Fruit fly (Drosophila melanogaster): Measurements from ENCODE around the gene CG34428.

Gene CG34428

DNA sequence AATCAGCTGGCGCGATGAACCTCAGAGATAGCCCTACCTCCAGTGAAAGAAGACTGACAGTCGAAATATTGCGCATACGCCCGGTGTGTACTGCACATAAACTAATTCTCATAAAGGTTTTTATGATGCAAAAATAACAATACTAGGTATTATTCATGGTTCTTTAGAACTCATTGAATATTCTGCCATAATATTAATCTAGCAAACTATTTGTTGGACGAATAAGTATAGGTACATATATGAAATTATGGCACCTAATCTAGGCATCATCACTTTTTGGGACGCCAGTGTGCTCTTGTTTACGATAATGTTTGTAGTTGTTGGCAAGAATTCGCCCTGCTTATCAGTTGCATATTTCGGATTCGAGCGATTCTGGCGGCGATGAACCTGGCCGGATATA lies 39.8 kb upstream of the CG34428 start (continued):
- TF ChIP-seq sob (GFP tag; IDR thresholded peaks at IDR 0.05) (no peak), CG13775 (GFP tag; optimal IDR thresholded peaks at IDR 0.05) (no peak), dpn (GFP tag; optimal IDR thresholded peaks at IDR 0.05) (peak; percentile 25 to 31), jumu (GFP tag; optimal IDR thresholded peaks at IDR 0.05) (peak; percentile 7), CG30403 (GFP tag; optimal IDR thresholded peaks at IDR 0.05) (peak; percentile 20), ewg (GFP tag; optimal IDR thresholded peaks at IDR 0.05) (no peak), ac (GFP tag; optimal IDR thresholded peaks at IDR 0.05) (no peak), CG2129 (GFP tag; IDR thresholded peaks at IDR 0.05; ENCODE audit: partially characterized antibody) (no peak), Nf-YA (GFP tag; IDR thresholded peaks at IDR 0.05) (no peak), ash1 (GFP tag; optimal IDR thresholded peaks at IDR 0.05) (no peak), CG4854 (GFP tag; optimal IDR thresholded peaks at IDR 0.05) (no peak), dm (GFP tag; optimal IDR thresholded peaks at IDR 0.05) (no peak), CG11247 (GFP tag; IDR thresholded peaks at IDR 0.05) (0 out of 2 replicates have a peak, but pooled peaks have one; percentile 33), schlank (tag; optimal IDR thresholded peaks at IDR 0.05) (peak; percentile 5), wor (GFP tag; IDR thresholded peaks at IDR 0.05) (no peak), unpg (GFP tag; optimal IDR thresholded peaks at IDR 0.05) (peak; percentile 23), zf30C (GFP tag; optimal IDR thresholded peaks at IDR 0.05) (no peak), pnt (GFP tag; optimal IDR thresholded peaks at IDR 0.05) (no peak), pros (GFP tag; optimal IDR thresholded peaks at IDR 0.05) (no peak), br (optimal IDR thresholded peaks at IDR 0.05) (no peak), dimm (GFP tag; IDR thresholded peaks at IDR 0.05) (no peak), CG17612 (GFP tag; IDR thresholded peaks at IDR 0.05) (no peak), CG17829 (tag; optimal IDR thresholded peaks at IDR 0.05) (no peak), Hey (tag; optimal IDR thresholded peaks at IDR 0.05) (no peak), CG11560 (tag; IDR thresholded peaks at IDR 0.05) (no peak), Xrp1 (GFP tag; IDR thresholded peaks at IDR 0.05) (no peak), CG12391 (tag; optimal IDR thresholded peaks at IDR 0.05) (no peak), MTF-1 (GFP tag; optimal IDR thresholded peaks at IDR 0.05; ENCODE audit: borderline replicate concordance) (no peak), CG12104 (GFP tag; optimal IDR thresholded peaks at IDR 0.05) (no peak), CG3065 (GFP tag; optimal IDR thresholded peaks at IDR 0.05) (no peak), HLHmδ (GFP tag; optimal IDR thresholded peaks at IDR 0.05) (no peak), Hsf (GFP tag; optimal IDR thresholded peaks at IDR 0.05) (peak; percentile 24), twi (tag; optimal IDR thresholded peaks at IDR 0.05) (no peak), pita (GFP tag; optimal IDR thresholded peaks at IDR 0.05) (no peak), Dip2 (GFP tag; IDR thresholded peaks at IDR 0.05) (no peak), HLH54F (GFP tag; optimal IDR thresholded peaks at IDR 0.05) (no peak), CG12155 (GFP tag; optimal IDR thresholded peaks at IDR 0.05) (peak; percentile 6), Dip3 (GFP tag; optimal IDR thresholded peaks at IDR 0.05) (no peak), btn (GFP tag; optimal IDR thresholded peaks at IDR 0.05) (no peak), Hmr (GFP tag; optimal IDR thresholded peaks at IDR 0.05) (peak; percentile 37), CG31224 (GFP tag; IDR thresholded peaks at IDR 0.05) (no peak), CG8281 (tag; optimal IDR thresholded peaks at IDR 0.05) (no peak), MESR4 (GFP tag; optimal IDR thresholded peaks at IDR 0.05) (no peak), ap (GFP tag; IDR thresholded peaks at IDR 0.05) (no peak), nerfin-2 (GFP tag; IDR thresholded peaks at IDR 0.05; ENCODE audit: partially characterized antibody) (no peak), CG16863 (GFP tag; optimal IDR thresholded peaks at IDR 0.05) (no peak), cg (GFP tag; optimal IDR thresholded peaks at IDR 0.05) (no peak), CG6272 (GFP tag; IDR thresholded peaks at IDR 0.05) (no peak), CG13424 (tag; optimal IDR thresholded peaks at IDR 0.05) (peak; percentile 11), corto (GFP tag; optimal IDR thresholded peaks at IDR 0.05) (no peak), TFAM (GFP tag; optimal IDR thresholded peaks at IDR 0.05) (no peak), Hr78 (GFP tag; optimal IDR thresholded peaks at IDR 0.05) (no peak)

All from whole organism, embryonic.